Fruit fly (Drosophila melanogaster): ENCODE measurements around the gene Nlg3.

Nlg3 gene

DNA sequence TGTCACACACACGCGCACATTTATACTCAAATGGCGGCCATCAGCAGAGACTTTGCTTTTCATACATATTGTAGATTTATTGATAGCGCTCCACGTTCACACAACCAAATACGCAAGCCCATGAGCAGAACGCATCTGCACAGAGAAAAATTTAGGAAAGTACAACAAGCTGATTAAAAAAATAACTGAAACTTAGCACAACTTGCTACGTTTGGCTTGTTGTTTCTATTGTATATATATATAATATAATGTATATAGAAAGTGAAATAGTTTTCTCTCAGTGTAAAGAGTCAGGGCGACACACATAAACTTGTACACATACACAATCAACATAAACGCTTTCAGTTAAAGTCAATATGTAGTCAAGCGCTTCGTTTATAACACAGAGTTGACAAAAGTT lies 48.0 kb downstream of the Nlg3 start (continued):
- TF ChIP-seq ssp (GFP tag; IDR thresholded peaks at IDR 0.05) = 0 out of 2 replicates have a peak, but pooled peaks have one; percentile 11
- no peak for TF ChIP-seq exex (tag; optimal IDR thresholded peaks at IDR 0.05)
- TF ChIP-seq toy (GFP tag; IDR thresholded peaks at IDR 0.05) = 0 out of 2 replicates have a peak, but pooled peaks have one; percentile 8
- no peak for TF ChIP-seq pita (GFP tag; optimal IDR thresholded peaks at IDR 0.05)
- no peak for TF ChIP-seq sima (GFP tag; optimal IDR thresholded peaks at IDR 0.05)
- no peak for TF ChIP-seq ftz-f1 (GFP tag; optimal IDR thresholded peaks at IDR 0.05)
- peak; percentile 18 for TF ChIP-seq Meics (GFP tag; optimal IDR thresholded peaks at IDR 0.05)
- no peak for TF ChIP-seq mam (GFP tag; optimal IDR thresholded peaks at IDR 0.05)
- no peak for TF ChIP-seq ase (GFP tag; IDR thresholded peaks at IDR 0.05)
- no peak for TF ChIP-seq twi (tag; optimal IDR thresholded peaks at IDR 0.05)
- peak; percentile 4 for TF ChIP-seq ewg (GFP tag; optimal IDR thresholded peaks at IDR 0.05)
- no peak for TF ChIP-seq CG17612 (GFP tag; IDR thresholded peaks at IDR 0.05)
- peak; percentile 10 for TF ChIP-seq Hr3 (GFP tag; optimal IDR thresholded peaks at IDR 0.05)
- TF ChIP-seq ato (GFP tag; IDR thresholded peaks at IDR 0.05; ENCODE audit: partially characterized antibody) = no peak
- TF ChIP-seq CG17568 (GFP tag; optimal IDR thresholded peaks at IDR 0.05) = no peak
- TF ChIP-seq grau (tag; optimal IDR thresholded peaks at IDR 0.05) = no peak
- TF ChIP-seq CoRest (tag; optimal IDR thresholded peaks at IDR 0.05) = peak; percentile 38
- TF ChIP-seq CG31365 (tag; optimal IDR thresholded peaks at IDR 0.05) = no peak
- TF ChIP-seq slp2 (GFP tag; optimal IDR thresholded peaks at IDR 0.05) = no peak
- TF ChIP-seq Dbx (GFP tag; IDR thresholded peaks at IDR 0.05) = no peak
- TF ChIP-seq Gug (GFP tag; IDR thresholded peaks at IDR 0.05) = no peak
- no peak for TF ChIP-seq CG5953 (GFP tag; IDR thresholded peaks at IDR 0.05)
- TF ChIP-seq Dfd (GFP tag; optimal IDR thresholded peaks at IDR 0.05) = no peak
- TF ChIP-seq CkIIα-i1 (GFP tag; IDR thresholded peaks at IDR 0.05) = no peak
- no peak for TF ChIP-seq CG10462 (GFP tag; optimal IDR thresholded peaks at IDR 0.05)
- no peak for TF ChIP-seq kah (GFP tag; optimal IDR thresholded peaks at IDR 0.05)
- no peak for TF ChIP-seq CG8359 (GFP tag; optimal IDR thresholded peaks at IDR 0.05; ENCODE audit: borderline replicate concordance)
- TF ChIP-seq CG11695 (GFP tag; IDR thresholded peaks at IDR 0.05) = no peak
- TF ChIP-seq Opbp (GFP tag; IDR thresholded peaks at IDR 0.05; ENCODE audit: partially characterized antibody) = no peak
- peak; percentile 27 for TF ChIP-seq tap (tag; optimal IDR thresholded peaks at IDR 0.05)
- no peak for TF ChIP-seq Atf-2 (GFP tag; optimal IDR thresholded peaks at IDR 0.05)
- peak; percentile 31 for TF ChIP-seq nmo (GFP tag; optimal IDR thresholded peaks at IDR 0.05)
- TF ChIP-seq phol (tag; optimal IDR thresholded peaks at IDR 0.05) = no peak
- TF ChIP-seq ara (GFP tag; IDR thresholded peaks at IDR 0.05) = no peak
- no peak for TF ChIP-seq Mrtf (GFP tag; IDR thresholded peaks at IDR 0.05)
- peak; percentile 27 for TF ChIP-seq Fer3 (tag; optimal IDR thresholded peaks at IDR 0.05)
- TF ChIP-seq Camta (GFP tag; optimal IDR thresholded peaks at IDR 0.05) = no peak
- TF ChIP-seq CG10147 (GFP tag; optimal IDR thresholded peaks at IDR 0.05) = peak; percentile 16
- TF ChIP-seq sd (tag; optimal IDR thresholded peaks at IDR 0.05) = no peak
- no peak for TF ChIP-seq dati (GFP tag; IDR thresholded peaks at IDR 0.05)
- peak; percentile 66 for TF ChIP-seq lab (GFP tag; optimal IDR thresholded peaks at IDR 0.05)
- TF ChIP-seq danr (GFP tag; IDR thresholded peaks at IDR 0.05) = no peak
- no peak for TF ChIP-seq pan (optimal IDR thresholded peaks at IDR 0.05)
- no peak for TF ChIP-seq pan (GFP tag; optimal IDR thresholded peaks at IDR 0.05 in 1 of 2, IDR thresholded peaks at IDR 0.05 in 1 of 2)
- no peak for TF ChIP-seq Dp (GFP tag; optimal IDR thresholded peaks at IDR 0.05)
- TF ChIP-seq BtbVII (GFP tag; optimal IDR thresholded peaks at IDR 0.05) = peak; percentile 14
- no peak for TF ChIP-seq insv (GFP tag; optimal IDR thresholded peaks at IDR 0.05)
- 0 out of 2 replicates have a peak, but pooled peaks have one; percentile 45 for TF ChIP-seq CG3847 (GFP tag; IDR thresholded peaks at IDR 0.05)
- no peak for TF ChIP-seq Asciz (GFP tag; optimal IDR thresholded peaks at IDR 0.05)
- no peak for TF ChIP-seq dimm (GFP tag; IDR thresholded peaks at IDR 0.05)
- TF ChIP-seq Rfx (GFP tag; IDR thresholded peaks at IDR 0.05) = peak; percentile 55; the same call in 1 of the 2 replicates
- no peak for TF ChIP-seq Drgx (GFP tag; IDR thresholded peaks at IDR 0.05)

Measured in whole organism, embryonic.